Worm (Caenorhabditis elegans) whole organism, mixed stage, embryonic: ENCODE measurements around the gene T25D10.4.
A peak's percentile ranks its signal among the peaks of the same experiment; 100 is the strongest.

Source experiments
- M03D4.4 ChIP-seq: sonication (generic microtip); optimal IDR thresholded peaks from 2 replicates; lab custom pipeline; 2017; ENCODE audit warnings: mild to moderate bottlenecking, missing genetic modification characterization, missing compliant biosample characterization
- bed-3 ChIP-seq: fragments of 200-800 bp; sonication (Bioruptor generic); optimal IDR thresholded peaks from 3 replicates; lab custom pipeline; 2018; ENCODE audit warnings: mild to moderate bottlenecking, missing genetic modification characterization, moderate library complexity, missing compliant biosample characterization
- blmp-1 ChIP-seq: fragments of 150-350 bp; optimal IDR thresholded peaks from 2 replicates; lab custom pipeline; 2014; ENCODE audit warnings: missing biosample characterization, missing genetic modification characterization
- ceh-39 ChIP-seq: fragments of 150-350 bp; optimal IDR thresholded peaks from 2 replicates; lab custom pipeline; 2014; ENCODE audit warnings: missing biosample characterization, missing genetic modification characterization
- ceh-43 ChIP-seq: fragments of 200-800 bp; sonication (Bioruptor generic); optimal IDR thresholded peaks from 2 replicates; lab custom pipeline; 2018; ENCODE audit warnings: mild to moderate bottlenecking, missing genetic modification characterization, moderate library complexity, missing compliant biosample characterization
- ceh-83 ChIP-seq: fragments of 200-800 bp; sonication (Bioruptor generic); optimal IDR thresholded peaks from 2 replicates; lab custom pipeline; 2018; ENCODE audit warnings: mild to moderate bottlenecking, missing genetic modification characterization, missing compliant biosample characterization
- ces-1 ChIP-seq: fragments of 150-350 bp; optimal IDR thresholded peaks from 2 replicates; lab custom pipeline; 2014; ENCODE audit warnings: missing biosample characterization, missing genetic modification reagents, missing genetic modification characterization
- cnd-1 ChIP-seq: fragments of 200-800 bp; sonication (Bioruptor generic); optimal IDR thresholded peaks from 2 replicates; lab custom pipeline; 2018; ENCODE audit warnings: mild to moderate bottlenecking, missing genetic modification characterization, missing compliant biosample characterization
- drap-1 ChIP-seq: fragments of 200-800 bp; sonication (Bioruptor generic); optimal IDR thresholded peaks from 3 replicates; lab custom pipeline; 2018; ENCODE audit warnings: mild to moderate bottlenecking, missing genetic modification characterization, missing compliant biosample characterization
- elt-1 ChIP-seq: sonication (generic microtip); optimal IDR thresholded peaks from 2 replicates; lab custom pipeline; 2017; ENCODE audit warnings: missing genetic modification characterization, mild to moderate bottlenecking, missing compliant biosample characterization, antibody characterized with exemption, moderate library complexity, borderline replicate concordance; ENCODE audit not compliant: insufficient read depth
- elt-3 ChIP-seq: fragments of 150-350 bp; optimal IDR thresholded peaks from 2 replicates; lab custom pipeline; 2014; ENCODE audit warnings: missing biosample characterization, missing genetic modification characterization
- flh-1 ChIP-seq: fragments of 200-800 bp; sonication (Bioruptor generic); optimal IDR thresholded peaks from 2 replicates; lab custom pipeline; 2018; ENCODE audit warnings: mild to moderate bottlenecking, missing genetic modification characterization, moderate library complexity, missing compliant biosample characterization
- ham-2 ChIP-seq: fragments of 200-800 bp; sonication (Bioruptor generic); optimal IDR thresholded peaks from 2 replicates; lab custom pipeline; 2018; ENCODE audit warnings: mild to moderate bottlenecking, missing genetic modification characterization, missing compliant biosample characterization
- hlh-1 ChIP-seq: fragments of 150-350 bp; optimal IDR thresholded peaks from 2 replicates; lab custom pipeline; 2014; ENCODE audit warnings: missing biosample characterization, missing genetic modification reagents, missing genetic modification characterization
- lin-13 ChIP-seq: fragments of 150-350 bp; optimal IDR thresholded peaks from 2 replicates; lab custom pipeline; 2014; ENCODE audit warnings: missing biosample characterization, missing genetic modification characterization
- lin-32 ChIP-seq: fragments of 200-800 bp; sonication (Bioruptor generic); optimal IDR thresholded peaks from 2 replicates; lab custom pipeline; 2018; ENCODE audit warnings: mild to moderate bottlenecking, missing genetic modification characterization, missing compliant biosample characterization
- lsy-2 ChIP-seq: fragments of 150-350 bp; optimal IDR thresholded peaks from 2 replicates; lab custom pipeline; 2014; ENCODE audit warnings: missing biosample characterization, missing genetic modification characterization
- mab-5 ChIP-seq: fragments of 150-350 bp; optimal IDR thresholded peaks from 2 replicates; lab custom pipeline; 2014; ENCODE audit warnings: missing biosample characterization, missing genetic modification characterization
- mep-1 ChIP-seq: fragments of 150-350 bp; optimal IDR thresholded peaks from 2 replicates; lab custom pipeline; 2017; ENCODE audit warnings: missing biosample characterization, missing genetic modification reagents, missing genetic modification characterization, inconsistent platforms
- mls-2 ChIP-seq: sonication (generic microtip); optimal IDR thresholded peaks from 2 replicates; lab custom pipeline; 2016; ENCODE audit warnings: mild to moderate bottlenecking, missing genetic modification characterization, moderate library complexity, missing compliant biosample characterization
- nhr-12 ChIP-seq: fragments of 150-350 bp; optimal IDR thresholded peaks from 2 replicates; lab custom pipeline; 2014; ENCODE audit warnings: missing biosample characterization, missing genetic modification characterization
- nhr-237 ChIP-seq: fragments of 150-350 bp; optimal IDR thresholded peaks from 2 replicates; lab custom pipeline; 2014; ENCODE audit warnings: missing biosample characterization, missing genetic modification characterization
- nhr-28 ChIP-seq: fragments of 150-350 bp; optimal IDR thresholded peaks from 2 replicates; lab custom pipeline; 2014; ENCODE audit warnings: missing biosample characterization, missing genetic modification characterization
- pha-4 ChIP-seq: fragments of 150-350 bp; optimal IDR thresholded peaks from 2 replicates; lab custom pipeline; 2018; ENCODE audit warnings: missing biosample characterization, missing genetic modification reagents, missing genetic modification characterization
- snpc-4 ChIP-seq: fragments of 150-350 bp; optimal IDR thresholded peaks from 2 replicates; lab custom pipeline; 2014; ENCODE audit warnings: missing biosample characterization, missing genetic modification characterization
- sptf-1 ChIP-seq: sonication (generic microtip); optimal IDR thresholded peaks from 2 replicates; lab custom pipeline; 2017; ENCODE audit warnings: mild to moderate bottlenecking, missing genetic modification characterization, moderate library complexity, missing compliant biosample characterization
- tbx-8 ChIP-seq: fragments of 200-800 bp; sonication (Bioruptor generic); optimal IDR thresholded peaks from 2 replicates; lab custom pipeline; 2018; ENCODE audit warnings: mild to moderate bottlenecking, missing genetic modification characterization, moderate library complexity, missing compliant biosample characterization
- unc-120 ChIP-seq: sonication (generic microtip); optimal IDR thresholded peaks from 2 replicates; lab custom pipeline; 2017; ENCODE audit warnings: missing genetic modification characterization, missing compliant biosample characterization; ENCODE audit not compliant: poor library complexity, severe bottlenecking
- unc-39 ChIP-seq: fragments of 150-350 bp; optimal IDR thresholded peaks from 2 replicates; lab custom pipeline; 2014; ENCODE audit warnings: missing biosample characterization, missing genetic modification characterization
- unc-62 ChIP-seq: fragments of 150-350 bp; optimal IDR thresholded peaks from 2 replicates; lab custom pipeline; 2014; ENCODE audit warnings: missing biosample characterization, missing genetic modification reagents, missing genetic modification characterization
- zip-8 ChIP-seq: fragments of 150-350 bp; optimal IDR thresholded peaks from 2 replicates; lab custom pipeline; 2014; ENCODE audit warnings: missing biosample characterization, missing genetic modification characterization
- ztf-11 ChIP-seq: fragments of 150-350 bp; optimal IDR thresholded peaks from 2 replicates; lab custom pipeline; 2014; ENCODE audit warnings: missing biosample characterization, missing genetic modification characterization

Gene T25D10.4

ce11 chrII:6391195-6391594, 18.9 kb downstream of the T25D10.4 start, which contains the start of gene F58F12.3:
TSS of gene F58F12.3 (minus strand) at chrII:6391295.
- no peak for TF ChIP-seq hlh-1 (tag; lab: Kevin White, UChicago)
- TF ChIP-seq unc-62 (GFP tag; lab: Kevin White, UChicago), result no peak
- no peak for TF ChIP-seq zip-8
- TF ChIP-seq lin-13 (tag; lab: Kevin White, UChicago), result no peak
- no peak for TF ChIP-seq mls-2 (tag; lab: Kevin White, UChicago)
- no peak for TF ChIP-seq nhr-12
- no peak for TF ChIP-seq nhr-237 (tag; lab: Kevin White, UChicago)
- TF ChIP-seq cnd-1 (tag; lab: Kevin White, UChicago), result no peak
- no peak for TF ChIP-seq M03D4.4 (tag; lab: Kevin White, UChicago)
- no peak for TF ChIP-seq unc-39 (tag; lab: Kevin White, UChicago)
- TF ChIP-seq ztf-11 (tag; lab: Kevin White, UChicago), result no peak
- TF ChIP-seq elt-1 (tag; lab: Kevin White, UChicago), result no peak
- TF ChIP-seq flh-1, result no peak
- TF ChIP-seq mep-1 (tag; lab: Kevin White, UChicago), result no peak
- no peak for TF ChIP-seq ces-1
- no peak for TF ChIP-seq sptf-1 (tag; lab: Kevin White, UChicago)
- no peak for TF ChIP-seq mab-5 (tag; lab: Kevin White, UChicago)
- no peak for TF ChIP-seq ceh-39 (tag; lab: Kevin White, UChicago)
- TF ChIP-seq unc-120 (tag; lab: Kevin White, UChicago), result no peak
- TF ChIP-seq drap-1, result no peak

ce11 chrII:6387937-6388336, 22.1 kb downstream of the T25D10.4 start, which contains the start of gene F58F12.2:
TSS of gene F58F12.2 (minus strand) at chrII:6388037.
- no peak for TF ChIP-seq bed-3 (GFP tag; lab: Kevin White, UChicago)
- no peak for TF ChIP-seq snpc-4 (tag; lab: Kevin White, UChicago)
- no peak for TF ChIP-seq unc-62 (GFP tag; lab: Kevin White, UChicago)
- TF ChIP-seq elt-3, result no peak
- no peak for TF ChIP-seq flh-1
- no peak for TF ChIP-seq M03D4.4 (tag; lab: Kevin White, UChicago)
- no peak for TF ChIP-seq zip-8
- TF ChIP-seq unc-120 (tag; lab: Kevin White, UChicago), result no peak
- no peak for TF ChIP-seq nhr-28 (tag; lab: Kevin White, UChicago)
- no peak for TF ChIP-seq ceh-83 (GFP tag; lab: Kevin White, UChicago)
- no peak for TF ChIP-seq tbx-8 (GFP tag; lab: Kevin White, UChicago)
- no peak for TF ChIP-seq hlh-1 (tag; lab: Kevin White, UChicago)
- no peak for TF ChIP-seq lsy-2 (tag; lab: Kevin White, UChicago)
- no peak for TF ChIP-seq lin-32 (GFP tag; lab: Kevin White, UChicago)
- no peak for TF ChIP-seq ceh-43
- no peak for TF ChIP-seq ham-2 (GFP tag; lab: Kevin White, UChicago)

- TF ChIP-seq M03D4.4 (tag; lab: Kevin White, UChicago) (no peak), mep-1 (tag; lab: Kevin White, UChicago) (no peak), lsy-2 (tag; lab: Kevin White, UChicago) (no peak), sptf-1 (tag; lab: Kevin White, UChicago) (no peak), elt-3 (no peak), pha-4 (tag; lab: Kevin White, UChicago) (no peak)
Observed at ce11 chrII:6386467-6386866, 23.6 kb downstream of the T25D10.4 start, which contains the start of gene F58F12.4. TSS of gene F58F12.4 (plus strand) at chrII:6386767.

ce11 chrII:6383183-6383695, 26.8 kb downstream of the T25D10.4 start, which contains the start of gene F58F12.1:
TSS of gene F58F12.1 (plus strand) at chrII:6383645.
- TF ChIP-seq blmp-1 (tag; lab: Kevin White, UChicago) (no peak), lin-13 (tag; lab: Kevin White, UChicago) (peak; percentile 38), tbx-8 (GFP tag; lab: Kevin White, UChicago) (no peak), nhr-237 (tag; lab: Kevin White, UChicago) (peak; percentile 43), mep-1 (tag; lab: Kevin White, UChicago) (peak; percentile 66), sptf-1 (tag; lab: Kevin White, UChicago) (peak; percentile 12), ceh-39 (tag; lab: Kevin White, UChicago) (no peak), unc-120 (tag; lab: Kevin White, UChicago) (no peak), ces-1 (peak; percentile 22), lsy-2 (tag; lab: Kevin White, UChicago) (peak; percentile 47)
- TF ChIP-seq, all 35 proteins: peak for 6
